Fruit fly (Drosophila melanogaster) whole organism, adult: ENCODE results near the gene Tace.

Source experiments
- CG11617 ChIP-seq: fragments of 200-800 bp; sonication (Bioruptor generic); optimal IDR thresholded peaks from 2 replicates; lab custom pipeline; 2017; ENCODE audit warnings: mild to moderate bottlenecking, missing biosample characterization, missing genetic modification reagents, missing genetic modification characterization
- CG12768 ChIP-seq: fragments of 200-800 bp; sonication (Bioruptor generic); optimal IDR thresholded peaks from 2 replicates; lab custom pipeline; 2017; ENCODE audit warnings: missing biosample characterization, missing genetic modification characterization, mild to moderate bottlenecking, moderate library complexity, missing genetic modification reagents
- CG14711 ChIP-seq: fragments of 200-800 bp; sonication (Bioruptor generic); optimal IDR thresholded peaks from 2 replicates; lab custom pipeline; 2018; ENCODE audit warnings: missing biosample characterization, mild to moderate bottlenecking, missing genetic modification characterization, moderate library complexity
- CG1620 ChIP-seq: fragments of 200-800 bp; sonication (Bioruptor generic); optimal IDR thresholded peaks from 2 replicates; lab custom pipeline; 2016; ENCODE audit warnings: missing biosample characterization, missing genetic modification characterization
- CG33017 ChIP-seq: fragments of 200-800 bp; sonication (Bioruptor generic); optimal IDR thresholded peaks from 2 replicates; lab custom pipeline; 2018; ENCODE audit warnings: missing biosample characterization, mild to moderate bottlenecking, missing genetic modification characterization, moderate library complexity
- CG5204 ChIP-seq: fragments of 200-800 bp; sonication (Bioruptor generic); optimal IDR thresholded peaks from 2 replicates; lab custom pipeline; 2016; ENCODE audit warnings: missing biosample characterization, missing genetic modification characterization
- CG7045 ChIP-seq: fragments of 200-800 bp; sonication (Bioruptor generic); optimal IDR thresholded peaks from 2 replicates; lab custom pipeline; 2017; ENCODE audit warnings: missing biosample characterization, mild to moderate bottlenecking, missing genetic modification characterization
- CG7101 ChIP-seq: fragments of 200-800 bp; sonication (Bioruptor generic); optimal IDR thresholded peaks from 2 replicates; lab custom pipeline; 2018; ENCODE audit warnings: missing biosample characterization, mild to moderate bottlenecking, missing genetic modification characterization, moderate library complexity
- Clk ChIP-seq: fragments of 200-800 bp; sonication (Bioruptor generic); optimal IDR thresholded peaks from 2 replicates; lab custom pipeline; 2017; ENCODE audit warnings: missing biosample characterization, missing genetic modification characterization
- Crg-1 ChIP-seq: fragments of 200-800 bp; sonication (Bioruptor generic); optimal IDR thresholded peaks from 2 replicates; lab custom pipeline; 2016; ENCODE audit warnings: missing biosample characterization, missing genetic modification characterization
- Hr96 ChIP-seq: fragments of 200-800 bp; sonication (Bioruptor generic); optimal IDR thresholded peaks from 2 replicates; lab custom pipeline; 2016; ENCODE audit warnings: missing biosample characterization, missing genetic modification characterization
- Mnt ChIP-seq: fragments of 200-800 bp; sonication (Bioruptor generic); optimal IDR thresholded peaks from 2 replicates; lab custom pipeline; 2016; ENCODE audit warnings: missing biosample characterization, mild to moderate bottlenecking, missing genetic modification characterization
- bab1 ChIP-seq: fragments of 200-800 bp; sonication (Bioruptor generic); optimal IDR thresholded peaks from 3 replicates; lab custom pipeline; 2019; ENCODE audit warnings: missing biosample characterization, mild to moderate bottlenecking, missing genetic modification characterization, moderate library complexity
- cic ChIP-seq: fragments of 200-800 bp; sonication (Bioruptor generic); optimal IDR thresholded peaks from 2 replicates; lab custom pipeline; 2017; ENCODE audit warnings: missing biosample characterization, mild to moderate bottlenecking, missing genetic modification characterization, moderate library complexity
- cnc ChIP-seq, 2 experiments: fragments of >200 bp; optimal IDR thresholded peaks; 2 replicates each; lab custom pipeline; 2017
- kay ChIP-seq: fragments of 200-800 bp; sonication (Bioruptor generic); peaks from one replicate; lab custom pipeline; 2016; ENCODE audit warnings: missing biosample characterization, missing genetic modification characterization, borderline replicate concordance
- ovo ChIP-seq: fragments of 200-800 bp; sonication (Bioruptor generic); optimal IDR thresholded peaks from 2 replicates; lab custom pipeline; 2016; ENCODE audit warnings: missing biosample characterization, missing genetic modification characterization
- pad ChIP-seq: fragments of 200-800 bp; sonication (Bioruptor generic); optimal IDR thresholded peaks from 3 replicates; lab custom pipeline; 2017; ENCODE audit warnings: missing biosample characterization, missing genetic modification characterization, mild to moderate bottlenecking, moderate library complexity, missing genetic modification reagents
- tj ChIP-seq: fragments of 200-800 bp; sonication (Bioruptor generic); optimal IDR thresholded peaks from 3 replicates; lab custom pipeline; 2017; ENCODE audit warnings: missing biosample characterization, mild to moderate bottlenecking, missing genetic modification characterization, moderate library complexity
- toe ChIP-seq: fragments of 200-800 bp; sonication (Bioruptor generic); optimal IDR thresholded peaks from 2 replicates; lab custom pipeline; 2016; ENCODE audit warnings: missing biosample characterization, missing genetic modification characterization

Tace gene

DNA sequence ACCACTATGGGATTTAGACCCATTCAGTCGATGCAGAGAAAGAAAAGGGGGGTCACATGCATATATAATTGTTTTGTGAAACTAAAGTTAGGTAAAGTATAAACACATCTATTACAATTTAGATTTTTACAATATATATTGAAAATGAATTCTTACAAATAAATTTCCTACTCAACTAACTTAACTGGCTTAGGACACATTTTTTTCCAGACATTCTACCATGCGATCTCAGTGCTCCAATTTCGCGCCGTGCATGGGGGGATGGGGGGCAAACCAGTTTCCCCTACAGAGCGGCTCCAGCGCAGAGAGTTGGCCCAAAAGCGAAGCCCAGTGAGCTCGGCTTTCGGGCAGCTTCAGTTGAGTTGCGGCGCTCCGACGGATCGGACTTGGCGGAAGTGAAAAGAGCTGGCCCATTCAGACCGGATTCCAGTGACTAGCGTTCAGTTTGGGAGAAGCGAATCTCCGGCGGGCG, 17.2 kb upstream of the Tace start, which contains the start of gene CG7896:
Gene CG7896, plus strand, starts transcription at position 354 of the 472 bp plus-strand sequence.
- TF ChIP-seq toe (GFP tag; lab: Kevin White, UChicago) (no peak), ovo (no peak), Hr96 (GFP tag; lab: Kevin White, UChicago) (no peak), CG14711 (tag; lab: Kevin White, UChicago) (no peak), CG5204 (GFP tag; lab: Kevin White, UChicago) (no peak), Crg-1 (GFP tag; lab: Kevin White, UChicago) (no peak), CG11617 (GFP tag; lab: Kevin White, UChicago) (no peak), tj (GFP tag; lab: Kevin White, UChicago) (no peak), pad (no peak), bab1 (GFP tag; lab: Kevin White, UChicago) (no peak), CG33017 (tag; lab: Kevin White, UChicago) (no peak), kay (GFP tag; lab: Kevin White, UChicago) (no peak), Clk (GFP tag; lab: Kevin White, UChicago) (no peak), CG7101 (no peak), cnc (optimal IDR thresholded peaks at IDR 0.05; lab: Kevin White, UChicago) (no peak)

DNA sequence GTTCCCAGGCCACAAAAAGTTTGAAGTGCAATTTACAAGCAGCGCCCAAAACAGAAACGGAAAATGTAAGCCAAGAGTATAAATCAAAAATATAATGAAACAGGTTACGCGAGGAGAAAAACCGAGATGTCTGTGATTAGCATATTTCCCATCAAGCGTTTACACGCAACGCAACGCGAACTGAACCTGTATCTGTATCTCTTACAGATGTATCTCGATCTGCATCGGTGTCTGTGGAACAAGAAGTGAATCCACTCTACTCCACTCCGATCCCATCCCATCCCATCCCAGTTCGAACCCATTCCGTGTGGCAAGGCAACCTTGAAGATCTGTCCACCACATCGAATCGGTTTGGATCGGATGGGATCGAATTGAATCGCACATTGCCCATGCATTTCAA, 16.4 kb upstream of the Tace start:
- TF ChIP-seq CG11617 (GFP tag; lab: Kevin White, UChicago) (no peak), kay (GFP tag; lab: Kevin White, UChicago) (no peak), CG7101 (no peak), toe (GFP tag; lab: Kevin White, UChicago) (no peak), cic (GFP tag; lab: Kevin White, UChicago) (no peak), cnc (optimal IDR thresholded peaks at IDR 0.05; lab: Kevin White, UChicago) (no peak), Hr96 (GFP tag; lab: Kevin White, UChicago) (no peak), Mnt (GFP tag; lab: Kevin White, UChicago) (no peak), CG33017 (tag; lab: Kevin White, UChicago) (no peak), CG12768 (GFP tag; lab: Kevin White, UChicago) (no peak), pad (no peak), bab1 (GFP tag; lab: Kevin White, UChicago) (no peak), CG7045 (GFP tag; lab: Kevin White, UChicago) (no peak), Crg-1 (GFP tag; lab: Kevin White, UChicago) (no peak)

- TF ChIP-seq bab1 (GFP tag; lab: Kevin White, UChicago) (no peak), cic (GFP tag; lab: Kevin White, UChicago) (no peak), CG7045 (GFP tag; lab: Kevin White, UChicago) (no peak), CG11617 (GFP tag; lab: Kevin White, UChicago) (no peak), kay (GFP tag; lab: Kevin White, UChicago) (no peak), toe (GFP tag; lab: Kevin White, UChicago) (no peak), pad (no peak), CG12768 (GFP tag; lab: Kevin White, UChicago) (no peak), Mnt (GFP tag; lab: Kevin White, UChicago) (no peak), ovo (no peak), CG33017 (tag; lab: Kevin White, UChicago) (no peak), Clk (GFP tag; lab: Kevin White, UChicago) (no peak), Crg-1 (GFP tag; lab: Kevin White, UChicago) (no peak), cnc (optimal IDR thresholded peaks at IDR 0.05; lab: Kevin White, UChicago) (no peak)
Observed at dm6 chr3R:29985219-29985618, 15.1 kb upstream of the Tace start.

DNA sequence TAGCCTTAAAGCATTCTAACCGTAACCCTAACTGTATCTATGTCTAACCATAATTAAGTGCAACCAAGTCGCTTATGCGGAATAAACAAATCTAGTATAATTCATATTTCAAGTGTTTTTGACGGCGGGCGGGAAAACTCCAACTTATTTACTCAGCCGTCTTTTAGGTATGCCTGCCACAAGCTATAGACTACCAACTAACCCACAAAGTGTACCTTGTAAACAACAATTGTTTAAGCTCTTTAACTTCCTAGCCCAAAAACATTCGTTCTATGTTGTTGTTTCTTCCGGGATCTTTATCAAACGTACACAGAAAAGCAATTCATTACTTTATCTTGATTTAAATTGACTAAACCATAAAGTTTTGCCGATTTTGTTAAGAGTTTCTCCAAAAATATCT, 9.6 kb upstream of the Tace start:
- TF ChIP-seq CG5204 (GFP tag; lab: Kevin White, UChicago) = no peak
- no peak for TF ChIP-seq cic (GFP tag; lab: Kevin White, UChicago)
- TF ChIP-seq Clk (GFP tag; lab: Kevin White, UChicago) = no peak
- TF ChIP-seq CG33017 (tag; lab: Kevin White, UChicago) = no peak
- TF ChIP-seq ovo = no peak
- TF ChIP-seq toe (GFP tag; lab: Kevin White, UChicago) = no peak
- no peak for TF ChIP-seq CG7045 (GFP tag; lab: Kevin White, UChicago)
- TF ChIP-seq bab1 (GFP tag; lab: Kevin White, UChicago) = no peak
- no peak for TF ChIP-seq CG7101
- TF ChIP-seq Mnt (GFP tag; lab: Kevin White, UChicago) = no peak
- TF ChIP-seq Crg-1 (GFP tag; lab: Kevin White, UChicago) = no peak
- no peak for TF ChIP-seq CG11617 (GFP tag; lab: Kevin White, UChicago)
- no peak for TF ChIP-seq CG14711 (tag; lab: Kevin White, UChicago)
- TF ChIP-seq Hr96 (GFP tag; lab: Kevin White, UChicago) = no peak
- no peak for TF ChIP-seq tj (GFP tag; lab: Kevin White, UChicago)
- TF ChIP-seq CG12768 (GFP tag; lab: Kevin White, UChicago) = no peak
- no peak for TF ChIP-seq CG1620 (GFP tag; lab: Kevin White, UChicago)

- TF ChIP-seq bab1 (GFP tag; lab: Kevin White, UChicago) = peak; percentile 6
- no peak for TF ChIP-seq Clk (GFP tag; lab: Kevin White, UChicago)
Observed at dm6 chr3R:29993134-29993533, 7.2 kb upstream of the Tace start, which contains the start of gene Acph-1. Gene Acph-1, minus strand, starts transcription at chr3R:29993411.

DNA sequence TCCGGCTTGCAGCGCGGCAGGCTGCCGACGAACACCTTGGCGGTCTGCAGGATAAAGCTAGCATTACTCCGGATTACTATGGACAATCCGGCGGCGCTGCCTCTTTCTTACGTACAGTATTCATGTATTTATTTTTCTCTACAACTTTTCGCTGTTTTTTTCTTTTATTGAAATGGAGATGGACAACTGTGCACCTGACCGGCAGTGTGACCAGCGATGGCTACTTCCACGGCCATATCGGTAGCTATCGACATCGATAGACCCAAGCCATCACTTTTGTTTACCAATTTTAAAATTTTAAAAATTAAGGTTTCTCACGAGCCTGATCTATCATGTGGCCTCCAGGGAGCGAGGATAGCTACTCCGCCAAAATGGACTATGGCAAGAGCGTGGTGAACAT, 5.3 kb upstream of the Tace start, which contains the start of the genes CG7903 and Sas-6:
Gene CG7903, minus strand, starts transcription at position 197 of the 400 bp plus-strand sequence.
Gene Sas-6, plus strand, starts transcription at position 323 of the 400 bp plus-strand sequence.
- TF ChIP-seq CG14711 (tag; lab: Kevin White, UChicago) = peak; percentile 1
- TF ChIP-seq CG1620 (GFP tag; lab: Kevin White, UChicago) = peak; percentile 9
- no peak for TF ChIP-seq Clk (GFP tag; lab: Kevin White, UChicago)
